Fruit fly (Drosophila melanogaster): ENCODE results near the gene CG13887.

Gene CG13887

DNA sequence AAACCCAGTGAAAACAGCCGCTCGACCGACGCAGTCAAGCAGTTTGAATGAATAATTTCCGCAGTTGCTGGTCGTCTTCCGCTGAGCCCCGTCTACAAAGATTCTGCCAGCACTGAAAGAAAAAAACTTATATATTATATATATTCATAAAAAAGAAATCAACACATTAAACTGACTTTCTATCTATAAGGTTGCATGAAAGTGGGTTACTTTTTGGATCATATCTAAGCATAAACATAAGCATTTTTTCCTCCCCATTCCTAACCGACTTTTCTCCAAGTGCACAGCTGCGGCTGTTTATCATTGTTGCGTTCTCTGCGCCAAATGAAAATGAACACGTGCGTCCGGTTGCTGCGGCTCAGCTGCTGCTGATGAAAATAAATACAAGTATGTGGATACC, 17.3 kb upstream of the CG13887 start:
- TF ChIP-seq EcR (GFP tag; optimal IDR thresholded peaks at IDR 0.05) (peak; percentile 12), CG8301 (tag; optimal IDR thresholded peaks at IDR 0.05) (peak; percentile 78), CG17806 (tag; optimal IDR thresholded peaks at IDR 0.05) (peak; percentile 87), Pif1B (GFP tag; optimal IDR thresholded peaks at IDR 0.05) (peak; percentile 92), CG14655 (GFP tag; optimal IDR thresholded peaks at IDR 0.05) (peak; percentile 87), Ets98B (GFP tag; IDR thresholded peaks at IDR 0.05) (peak; percentile 87), CG8159 (tag; optimal IDR thresholded peaks at IDR 0.05) (peak; percentile 84), CG15710 (tag; optimal IDR thresholded peaks at IDR 0.05) (peak; percentile 85), CG4496 (GFP tag; IDR thresholded peaks at IDR 0.05) (peak; percentile 95), CG12605 (GFP tag; IDR thresholded peaks at IDR 0.05) (peak; percentile 80), Pif1A (GFP tag; optimal IDR thresholded peaks at IDR 0.05) (peak; percentile 84), CG9948 (tag; optimal IDR thresholded peaks at IDR 0.05) (peak; percentile 83), CG34367 (tag; optimal IDR thresholded peaks at IDR 0.05) (peak; percentile 74), CG13204 (GFP tag; optimal IDR thresholded peaks at IDR 0.05) (peak; percentile 79), CG10348 (GFP tag; IDR thresholded peaks at IDR 0.05) (peak; percentile 49; the same call in 1 of the 2 replicates), rn (GFP tag; IDR thresholded peaks at IDR 0.05) (peak; percentile 48; the same call in 1 of the 2 replicates), Snoo (tag; optimal IDR thresholded peaks at IDR 0.05) (peak; percentile 91), fd96Ca (GFP tag; IDR thresholded peaks at IDR 0.05) (peak; percentile 89), gl (tag; optimal IDR thresholded peaks at IDR 0.05) (peak; percentile 55), D1 (tag; optimal IDR thresholded peaks at IDR 0.05) (peak; percentile 12), CG32121 (GFP tag; IDR thresholded peaks at IDR 0.05) (peak; percentile 86)

DNA sequence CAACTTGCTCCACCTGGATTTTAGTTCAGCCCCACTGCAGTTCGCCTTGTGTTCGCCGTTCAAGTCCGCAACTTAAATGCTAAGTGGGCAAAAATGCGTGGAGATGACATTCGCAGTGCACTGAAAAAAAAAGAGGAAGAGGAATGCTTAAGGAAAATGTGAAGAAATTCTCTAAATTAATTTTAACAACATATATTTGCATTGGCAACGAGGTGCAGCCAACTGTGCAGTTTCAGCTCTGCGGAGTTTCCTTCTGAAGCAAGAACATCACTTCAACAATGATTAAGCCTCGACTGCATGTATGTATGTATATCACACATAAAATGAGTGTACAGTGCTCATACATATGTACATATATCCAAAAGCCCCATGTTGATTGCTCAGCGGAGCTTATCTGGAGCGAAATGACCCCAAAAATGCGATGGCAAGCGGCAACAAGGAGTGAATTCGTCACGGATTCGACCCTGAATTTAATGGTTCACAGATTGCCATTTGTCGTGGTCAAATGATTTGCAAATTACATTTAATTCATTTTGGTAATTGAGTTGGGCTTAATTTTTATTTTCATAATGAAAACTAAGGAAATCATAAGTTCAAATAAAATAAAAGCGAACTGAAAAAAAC, 16.6 kb upstream of the CG13887 start:
- no peak for TF ChIP-seq EcR (GFP tag; optimal IDR thresholded peaks at IDR 0.05)
- no peak for TF ChIP-seq CG32121 (GFP tag; IDR thresholded peaks at IDR 0.05)
- TF ChIP-seq CG10348 (GFP tag; IDR thresholded peaks at IDR 0.05) = no peak
- peak; percentile 1 for TF ChIP-seq CG9948 (tag; optimal IDR thresholded peaks at IDR 0.05)
- 0 out of 2 replicates have a peak, but pooled peaks have one; percentile 18 for TF ChIP-seq rn (GFP tag; IDR thresholded peaks at IDR 0.05)
- TF ChIP-seq CG8159 (tag; optimal IDR thresholded peaks at IDR 0.05) = no peak
- peak; percentile 19; the same call in 1 of the 3 replicates for TF ChIP-seq CG4496 (GFP tag; IDR thresholded peaks at IDR 0.05)
- no peak for TF ChIP-seq CG14655 (GFP tag; optimal IDR thresholded peaks at IDR 0.05)
- TF ChIP-seq D1 (tag; optimal IDR thresholded peaks at IDR 0.05) = no peak
- no peak for TF ChIP-seq CG8301 (tag; optimal IDR thresholded peaks at IDR 0.05)
- TF ChIP-seq gl (tag; optimal IDR thresholded peaks at IDR 0.05) = no peak
- no peak for TF ChIP-seq CG15710 (tag; optimal IDR thresholded peaks at IDR 0.05)
- TF ChIP-seq fd96Ca (GFP tag; IDR thresholded peaks at IDR 0.05) = peak; percentile 37; the same call in 1 of the 3 replicates
- no peak for TF ChIP-seq CG17806 (tag; optimal IDR thresholded peaks at IDR 0.05)
- no peak for TF ChIP-seq Pif1B (GFP tag; optimal IDR thresholded peaks at IDR 0.05)
- no peak for TF ChIP-seq Snoo (tag; optimal IDR thresholded peaks at IDR 0.05)
- TF ChIP-seq CG34367 (tag; optimal IDR thresholded peaks at IDR 0.05) = no peak
- TF ChIP-seq Pif1A (GFP tag; optimal IDR thresholded peaks at IDR 0.05) = no peak
- no peak for TF ChIP-seq CG12605 (GFP tag; IDR thresholded peaks at IDR 0.05)
- TF ChIP-seq CG13204 (GFP tag; optimal IDR thresholded peaks at IDR 0.05) = no peak
- TF ChIP-seq Ets98B (GFP tag; IDR thresholded peaks at IDR 0.05) = peak; percentile 38

DNA sequence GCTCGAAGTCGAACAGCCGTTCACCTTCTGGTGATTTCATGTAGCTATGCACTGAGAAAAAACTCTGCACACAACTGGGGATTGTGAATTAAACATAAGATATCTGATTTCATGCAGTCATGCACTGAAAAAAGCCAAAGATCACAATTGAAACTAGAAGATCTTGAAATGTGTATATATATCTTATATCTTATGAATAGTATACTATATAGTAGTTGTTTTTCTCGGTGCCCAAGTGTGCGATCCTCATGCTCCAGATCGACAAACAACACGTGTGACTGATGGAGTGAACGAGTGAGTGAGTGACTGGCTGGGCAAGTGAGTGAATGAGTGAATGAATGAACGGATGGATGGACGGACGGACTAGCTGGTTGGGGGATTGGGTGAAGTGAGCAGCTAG, 15.7 kb upstream of the CG13887 start:
- peak; percentile 89 for TF ChIP-seq CG8159 (tag; optimal IDR thresholded peaks at IDR 0.05)
- peak; percentile 46; the same call in 1 of the 2 replicates for TF ChIP-seq CG32121 (GFP tag; IDR thresholded peaks at IDR 0.05)
- TF ChIP-seq rn (GFP tag; IDR thresholded peaks at IDR 0.05) = peak; percentile 57
- TF ChIP-seq CG13204 (GFP tag; optimal IDR thresholded peaks at IDR 0.05) = peak; percentile 11
- TF ChIP-seq fd96Ca (GFP tag; IDR thresholded peaks at IDR 0.05) = peak; percentile 81; the same call in 2 of the 3 replicates
- peak; percentile 78 for TF ChIP-seq Pif1A (GFP tag; optimal IDR thresholded peaks at IDR 0.05)
- TF ChIP-seq CG8301 (tag; optimal IDR thresholded peaks at IDR 0.05) = peak; percentile 76
- peak; percentile 66 for TF ChIP-seq Ets98B (GFP tag; IDR thresholded peaks at IDR 0.05)
- TF ChIP-seq Snoo (tag; optimal IDR thresholded peaks at IDR 0.05) = peak; percentile 86
- peak; percentile 82 for TF ChIP-seq Pif1B (GFP tag; optimal IDR thresholded peaks at IDR 0.05)
- peak; percentile 66 for TF ChIP-seq D1 (tag; optimal IDR thresholded peaks at IDR 0.05)
- peak; percentile 71 for TF ChIP-seq CG15710 (tag; optimal IDR thresholded peaks at IDR 0.05)
- peak; percentile 80 for TF ChIP-seq CG4496 (GFP tag; IDR thresholded peaks at IDR 0.05)
- peak; percentile 67 for TF ChIP-seq CG34367 (tag; optimal IDR thresholded peaks at IDR 0.05)
- TF ChIP-seq EcR (GFP tag; optimal IDR thresholded peaks at IDR 0.05) = peak; percentile 75
- peak; percentile 85 for TF ChIP-seq CG14655 (GFP tag; optimal IDR thresholded peaks at IDR 0.05)
- TF ChIP-seq CG17806 (tag; optimal IDR thresholded peaks at IDR 0.05) = peak; percentile 90
- TF ChIP-seq gl (tag; optimal IDR thresholded peaks at IDR 0.05) = peak; percentile 67
- peak; percentile 69; the same call in 1 of the 2 replicates for TF ChIP-seq CG12605 (GFP tag; IDR thresholded peaks at IDR 0.05)
- TF ChIP-seq CG10348 (GFP tag; IDR thresholded peaks at IDR 0.05) = no peak
- TF ChIP-seq CG9948 (tag; optimal IDR thresholded peaks at IDR 0.05) = peak; percentile 83

DNA sequence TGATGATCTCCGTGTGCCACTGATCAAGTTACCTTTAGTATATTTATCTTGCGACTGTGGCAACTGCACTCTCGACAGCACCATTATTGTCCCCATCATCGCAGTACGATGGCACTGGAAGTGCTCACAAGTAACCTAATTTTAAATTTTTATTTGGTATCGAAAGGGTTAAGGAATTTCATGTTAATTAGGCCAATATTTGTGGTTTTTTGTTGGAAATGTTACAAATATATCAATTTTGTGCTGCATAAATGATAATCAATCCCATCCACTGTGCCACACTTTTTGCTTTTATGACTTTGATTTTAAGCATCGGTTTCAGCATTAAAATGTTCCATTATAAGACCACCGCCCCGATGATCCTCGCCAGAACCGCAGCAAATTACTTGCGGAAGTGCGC, 15.0 kb upstream of the CG13887 start:
- TF ChIP-seq CG9948 (tag; optimal IDR thresholded peaks at IDR 0.05) (peak; percentile 70), CG8159 (tag; optimal IDR thresholded peaks at IDR 0.05) (peak; percentile 82), CG8301 (tag; optimal IDR thresholded peaks at IDR 0.05) (peak; percentile 61), CG17806 (tag; optimal IDR thresholded peaks at IDR 0.05) (peak; percentile 78), CG12605 (GFP tag; IDR thresholded peaks at IDR 0.05) (0 out of 2 replicates have a peak, but pooled peaks have one; percentile 45), EcR (GFP tag; optimal IDR thresholded peaks at IDR 0.05) (no peak), CG10348 (GFP tag; IDR thresholded peaks at IDR 0.05) (no peak), Pif1B (GFP tag; optimal IDR thresholded peaks at IDR 0.05) (peak; percentile 70), CG4496 (GFP tag; IDR thresholded peaks at IDR 0.05) (peak; percentile 70), CG13204 (GFP tag; optimal IDR thresholded peaks at IDR 0.05) (no peak), CG32121 (GFP tag; IDR thresholded peaks at IDR 0.05) (no peak), gl (tag; optimal IDR thresholded peaks at IDR 0.05) (peak; percentile 56), Pif1A (GFP tag; optimal IDR thresholded peaks at IDR 0.05) (peak; percentile 61), CG14655 (GFP tag; optimal IDR thresholded peaks at IDR 0.05) (peak; percentile 70), rn (GFP tag; IDR thresholded peaks at IDR 0.05) (no peak), D1 (tag; optimal IDR thresholded peaks at IDR 0.05) (peak; percentile 53), fd96Ca (GFP tag; IDR thresholded peaks at IDR 0.05) (peak; percentile 61), CG15710 (tag; optimal IDR thresholded peaks at IDR 0.05) (peak; percentile 77), Snoo (tag; optimal IDR thresholded peaks at IDR 0.05) (peak; percentile 67), Ets98B (GFP tag; IDR thresholded peaks at IDR 0.05) (no peak), CG34367 (tag; optimal IDR thresholded peaks at IDR 0.05) (peak; percentile 64)
